Worm (Caenorhabditis elegans) whole organism, midembryonic: ENCODE data around the gene B0496.6.

Experiments
- flt-1 ChIP-seq: fragments of 200-800 bp; sonication (Bioruptor generic); IDR thresholded peaks from 2 replicates; pipeline ENCODE4 v1.3.6; 2022; ENCODE audit warnings: missing genetic modification characterization, missing compliant biosample characterization
- med-1 ChIP-seq: sonication (generic microtip); optimal IDR thresholded peaks from 2 replicates; lab custom pipeline; 2017; ENCODE audit warnings: missing genetic modification characterization, mild to moderate bottlenecking, missing compliant biosample characterization, antibody characterized with exemption, missing genetic modification reagents; ENCODE audit not compliant: insufficient read depth
- ztf-23 ChIP-seq: fragments of 200-800 bp; sonication (Bioruptor generic); IDR thresholded peaks from 2 replicates; pipeline ENCODE4 v1.3.6; 2022; ENCODE audit warnings: missing genetic modification reagents, missing genetic modification characterization, missing compliant biosample characterization

DNA sequence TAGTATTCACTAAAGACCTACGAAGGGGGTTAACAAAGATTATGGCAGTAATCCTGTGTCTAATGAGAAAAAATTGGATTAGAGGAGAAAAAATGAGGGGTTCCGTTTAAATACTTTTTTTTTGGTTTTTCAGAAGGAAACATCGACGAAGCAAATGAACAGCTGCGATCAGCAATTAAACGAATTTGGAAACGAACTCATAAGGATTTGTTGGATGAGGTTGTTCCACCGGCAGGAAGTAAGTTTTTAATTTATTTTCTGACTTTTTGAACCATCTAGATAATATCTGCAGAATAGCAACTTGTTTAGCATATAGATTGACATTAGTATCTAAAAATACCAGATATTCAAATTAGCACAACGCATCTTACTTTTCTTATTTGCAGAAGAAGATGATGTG lies 5.3 kb upstream of the B0496.6 start:
- no peak for TF ChIP-seq med-1 (GFP tag; lab: Kevin White, UChicago)
- no peak for TF ChIP-seq flt-1
- TF ChIP-seq ztf-23 (GFP tag; lab: Robert Waterston, UW), result no peak
